Worm (Caenorhabditis elegans) whole organism, L2 larva: ENCODE measurements around the gene str-260.

ENCODE experiments used
- aly-2 ChIP-seq: fragments of 150-350 bp; optimal IDR thresholded peaks from 2 replicates; lab custom pipeline; 2014; ENCODE audit warnings: missing biosample characterization, missing genetic modification characterization
- ama-1 ChIP-seq: fragments of 150-350 bp; optimal IDR thresholded peaks from 2 replicates; lab custom pipeline; 2018; ENCODE audit warnings: inconsistent platforms
- elt-3 ChIP-seq: sonication (generic microtip); optimal IDR thresholded peaks from 2 replicates; lab custom pipeline; 2017; ENCODE audit warnings: missing biosample characterization, missing genetic modification characterization
- fos-1 ChIP-seq: fragments of 150-350 bp; optimal IDR thresholded peaks from 2 replicates; lab custom pipeline; 2014; ENCODE audit warnings: missing biosample characterization, missing genetic modification characterization
- lin-39 ChIP-seq: fragments of 150-350 bp; optimal IDR thresholded peaks from 2 replicates; lab custom pipeline; 2014; ENCODE audit warnings: missing biosample characterization, missing genetic modification reagents, missing genetic modification characterization
- nhr-237 ChIP-seq: fragments of 150-350 bp; optimal IDR thresholded peaks from 2 replicates; lab custom pipeline; 2014; ENCODE audit warnings: missing biosample characterization, missing genetic modification characterization
- unc-39 ChIP-seq: fragments of 150-350 bp; optimal IDR thresholded peaks from 2 replicates; lab custom pipeline; 2014; ENCODE audit warnings: missing biosample characterization, missing genetic modification characterization
- unc-55 ChIP-seq: fragments of 150-350 bp; sonication (generic microtip); optimal IDR thresholded peaks from 3 replicates; lab custom pipeline; 2014; ENCODE audit warnings: missing biosample characterization, missing genetic modification reagents, missing genetic modification characterization
- ztf-1 ChIP-seq: fragments of 200-800 bp; sonication (Bioruptor generic); conservative IDR thresholded peaks from 2 replicates; pipeline ENCODE4 v1.3.6; 2022; ENCODE audit warnings: missing genetic modification characterization, missing compliant biosample characterization
- ztf-11 ChIP-seq: sonication (generic microtip); optimal IDR thresholded peaks from 2 replicates; lab custom pipeline; 2017; ENCODE audit warnings: missing biosample characterization, missing genetic modification characterization

DNA sequence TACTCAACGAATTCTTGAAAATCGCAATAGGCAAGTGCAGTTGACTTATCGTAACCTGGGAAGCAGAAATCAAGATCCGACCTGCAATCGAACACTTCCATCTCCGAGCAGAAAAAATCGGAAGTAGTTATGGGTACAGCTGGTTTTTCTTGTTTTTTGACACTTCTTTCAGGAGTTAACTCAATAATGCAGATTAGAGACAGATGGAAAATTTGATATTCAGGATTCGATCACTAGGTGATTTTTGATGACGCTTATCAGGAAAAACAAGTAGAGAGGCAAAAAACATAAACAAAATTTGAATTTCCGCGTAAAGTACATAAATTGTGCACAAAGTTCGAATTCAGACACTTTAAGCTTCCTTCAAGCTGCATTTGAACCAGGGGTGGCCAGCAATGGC is 21.8 kb downstream of the str-260 start, which contains the start of gene srw-130:
- TF ChIP-seq lin-39 (tag; lab: Kevin White, UChicago) (no peak), nhr-237 (tag; lab: Kevin White, UChicago) (no peak), elt-3 (tag; lab: Kevin White, UChicago) (no peak), fos-1 (no peak), aly-2 (tag; lab: Kevin White, UChicago) (no peak), ztf-11 (no peak), ama-1 (lab: Kevin White, UChicago) (no peak), unc-39 (tag; lab: Kevin White, UChicago) (no peak), unc-55 (no peak), ztf-1 (no peak)
